Worm (Caenorhabditis elegans) whole organism, L4 larva: ENCODE results near the gene msp-50.
A peak's percentile ranks its signal among the peaks of the same experiment; 100 is the strongest.

Experiments used
- F37D6.2 ChIP-seq: sonication (generic microtip); optimal IDR thresholded peaks from 2 replicates; lab custom pipeline; 2016; ENCODE audit warnings: mild to moderate bottlenecking, missing genetic modification characterization, missing compliant biosample characterization
- F44E2.7 ChIP-seq: fragments of 200-800 bp; sonication (Bioruptor generic); IDR thresholded peaks from 2 replicates; pipeline ENCODE4 v2.1.2; 2022; ENCODE audit warnings: missing genetic modification characterization, missing compliant biosample characterization
- F49E8.2 ChIP-seq: sonication (generic microtip); optimal IDR thresholded peaks from 2 replicates; lab custom pipeline; 2016; ENCODE audit warnings: missing compliant biosample characterization, mild to moderate bottlenecking, missing genetic modification characterization, borderline replicate concordance
- R02D3.7 ChIP-seq: fragments of 150-350 bp; sonication (generic microtip); optimal IDR thresholded peaks from 3 replicates; lab custom pipeline; 2014; ENCODE audit warnings: missing biosample characterization, missing genetic modification characterization
- T20F7.1 ChIP-seq: fragments of 200-800 bp; sonication (Bioruptor generic); optimal IDR thresholded peaks from 2 replicates; lab custom pipeline; 2018; ENCODE audit warnings: mild to moderate bottlenecking, missing genetic modification characterization, missing compliant biosample characterization
- T26A8.4 ChIP-seq: fragments of 200-800 bp; sonication (Bioruptor generic); IDR thresholded peaks from 2 replicates; pipeline ENCODE4 v1.3.6; 2022; ENCODE audit warnings: missing genetic modification characterization, missing compliant biosample characterization
- Y5F2A.4 ChIP-seq: fragments of 200-800 bp; sonication (Bioruptor generic); optimal IDR thresholded peaks from 2 replicates; lab custom pipeline; 2018; ENCODE audit warnings: mild to moderate bottlenecking, missing genetic modification characterization, missing compliant biosample characterization
- ZK337.2 ChIP-seq: fragments of 200-800 bp; sonication (Bioruptor generic); IDR thresholded peaks from 2 replicates; pipeline ENCODE4 v1.3.6; 2022; ENCODE audit warnings: missing genetic modification reagents, missing genetic modification characterization, missing compliant biosample characterization
- aha-1 ChIP-seq: fragments of 150-350 bp; peaks from one replicate; lab custom pipeline; 2014; ENCODE audit warnings: missing biosample characterization, missing genetic modification characterization
- ama-1 ChIP-seq: fragments of 150-350 bp; optimal IDR thresholded peaks from 2 replicates; lab custom pipeline; 2014; ENCODE audit warnings: inconsistent platforms, mixed read lengths
- arid-1 ChIP-seq: fragments of 200-800 bp; sonication (Bioruptor generic); conservative IDR thresholded peaks from 2 replicates; pipeline ENCODE4 v1.3.6; 2022; ENCODE audit warnings: missing genetic modification reagents, missing genetic modification characterization, missing compliant biosample characterization
- attf-4 ChIP-seq: sonication (generic microtip); optimal IDR thresholded peaks from 3 replicates; lab custom pipeline; 2017; ENCODE audit warnings: missing biosample characterization, missing genetic modification characterization
- ceh-28 ChIP-seq: fragments of 150-350 bp; optimal IDR thresholded peaks from 2 replicates; lab custom pipeline; 2014; ENCODE audit warnings: missing biosample characterization, missing genetic modification reagents, missing genetic modification characterization
- ceh-82 ChIP-seq: sonication (generic microtip); optimal IDR thresholded peaks from 2 replicates; lab custom pipeline; 2017; ENCODE audit warnings: missing biosample characterization, missing genetic modification characterization
- ces-1 ChIP-seq: fragments of 150-350 bp; sonication (generic microtip); optimal IDR thresholded peaks from 4 replicates; lab custom pipeline; 2014; ENCODE audit warnings: missing biosample characterization, missing genetic modification reagents, missing genetic modification characterization
- ctbp-1 ChIP-seq: fragments of 200-800 bp; sonication (Bioruptor generic); IDR thresholded peaks from 2 replicates; pipeline ENCODE4 v1.3.6; 2022; ENCODE audit warnings: missing genetic modification reagents, missing genetic modification characterization, missing compliant biosample characterization
- dmd-6 ChIP-seq: fragments of 200-800 bp; sonication (Bioruptor generic); IDR thresholded peaks from 2 replicates; pipeline ENCODE4 v1.3.6; 2022; ENCODE audit warnings: missing genetic modification reagents, missing genetic modification characterization, missing compliant biosample characterization
- dmd-8 ChIP-seq: fragments of 200-800 bp; sonication (Bioruptor generic); IDR thresholded peaks from 2 replicates; pipeline ENCODE4 v1.3.6; 2022; ENCODE audit warnings: missing genetic modification characterization, missing compliant biosample characterization
- dmd-9 ChIP-seq: fragments of 200-800 bp; sonication (Bioruptor generic); IDR thresholded peaks from 2 replicates; pipeline ENCODE4 v1.3.6; 2022; ENCODE audit warnings: missing genetic modification reagents, missing genetic modification characterization, missing compliant biosample characterization
- dve-1 ChIP-seq: sonication (generic microtip); optimal IDR thresholded peaks from 2 replicates; lab custom pipeline; 2017; ENCODE audit warnings: antibody characterized with exemption, mild to moderate bottlenecking, missing genetic modification characterization, missing compliant biosample characterization; ENCODE audit not compliant: insufficient read depth
- egl-43 ChIP-seq: fragments of 200-800 bp; sonication (Bioruptor generic); IDR thresholded peaks from 2 replicates; pipeline ENCODE4 v1.3.6; 2022; ENCODE audit warnings: missing genetic modification reagents, missing genetic modification characterization, missing compliant biosample characterization
- hlh-11 ChIP-seq: fragments of 200-800 bp; sonication (Bioruptor generic); optimal IDR thresholded peaks from 2 replicates; lab custom pipeline; 2018; ENCODE audit warnings: mild to moderate bottlenecking, missing genetic modification characterization, missing compliant biosample characterization
- lin-15B ChIP-seq: fragments of 150-350 bp; sonication (generic microtip); optimal IDR thresholded peaks from 3 replicates; lab custom pipeline; 2014; ENCODE audit warnings: missing biosample characterization, missing genetic modification characterization
- lin-29 ChIP-seq: fragments of 200-800 bp; sonication (Bioruptor generic); IDR thresholded peaks from 2 replicates; pipeline ENCODE4 v1.3.6; 2022; ENCODE audit warnings: missing genetic modification reagents, missing genetic modification characterization, missing compliant biosample characterization
- lin-39 ChIP-seq: fragments of 150-350 bp; optimal IDR thresholded peaks from 2 replicates; lab custom pipeline; 2014; ENCODE audit warnings: missing biosample characterization, missing genetic modification reagents, missing genetic modification characterization
- lsy-2 ChIP-seq, 2 experiments: fragments of 150-350 bp in 1 of 2; sonication (generic microtip) in 1 of 2; optimal IDR thresholded peaks; 2 replicates each; lab custom pipeline; 2014 to 2017; ENCODE audit warnings: missing biosample characterization in 2 of 2, missing genetic modification characterization in 2 of 2
- madf-9 ChIP-seq: fragments of 200-800 bp; sonication (Bioruptor generic); conservative IDR thresholded peaks from 2 replicates; pipeline ENCODE4 v1.3.6; 2022; ENCODE audit warnings: missing genetic modification reagents, missing genetic modification characterization, missing compliant biosample characterization
- mdl-1 ChIP-seq, 2 experiments: fragments of 150-350 bp in 1 of 2; sonication (generic microtip) in 1 of 2; optimal IDR thresholded peaks; 2 replicates each; lab custom pipeline; 2014 to 2017; ENCODE audit warnings: missing biosample characterization in 2 of 2, missing genetic modification characterization in 2 of 2
- mep-1 ChIP-seq: fragments of 150-350 bp; sonication (generic microtip); optimal IDR thresholded peaks from 3 replicates; lab custom pipeline; 2014; ENCODE audit warnings: missing biosample characterization, missing genetic modification characterization
- mxl-3 ChIP-seq: fragments of 200-800 bp; sonication (Bioruptor generic); optimal IDR thresholded peaks from 2 replicates; lab custom pipeline; 2018; ENCODE audit warnings: mild to moderate bottlenecking, missing genetic modification characterization, missing compliant biosample characterization
- nhr-10 ChIP-seq: fragments of 150-350 bp; optimal IDR thresholded peaks from 2 replicates; lab custom pipeline; 2014; ENCODE audit warnings: missing biosample characterization, missing genetic modification characterization
- nhr-11 ChIP-seq: fragments of 150-350 bp; optimal IDR thresholded peaks from 2 replicates; lab custom pipeline; 2014; ENCODE audit warnings: missing biosample characterization, missing genetic modification characterization
- nhr-111 ChIP-seq: fragments of 200-800 bp; sonication (Bioruptor generic); optimal IDR thresholded peaks from 2 replicates; lab custom pipeline; 2018; ENCODE audit warnings: mild to moderate bottlenecking, missing genetic modification characterization, missing compliant biosample characterization
- nhr-25 ChIP-seq: sonication (generic microtip); optimal IDR thresholded peaks from 2 replicates; lab custom pipeline; 2017; ENCODE audit warnings: missing genetic modification characterization, mild to moderate bottlenecking, missing compliant biosample characterization, antibody characterized with exemption, moderate library complexity, borderline replicate concordance; ENCODE audit not compliant: insufficient read depth
- nhr-41 ChIP-seq: fragments of 200-800 bp; sonication (Bioruptor generic); IDR thresholded peaks from 2 replicates; pipeline ENCODE4 v1.3.6; 2022; ENCODE audit warnings: missing genetic modification reagents, missing genetic modification characterization, missing compliant biosample characterization
- nhr-76 ChIP-seq: fragments of 150-350 bp; optimal IDR thresholded peaks from 2 replicates; lab custom pipeline; 2014; ENCODE audit warnings: missing biosample characterization, missing genetic modification characterization
- nhr-77 ChIP-seq: fragments of 150-350 bp; optimal IDR thresholded peaks from 2 replicates; lab custom pipeline; 2014; ENCODE audit warnings: missing biosample characterization, missing genetic modification characterization
- pha-4 ChIP-seq, 2 experiments: fragments of 150-350 bp in 1 of 2; fragments of 200-800 bp in 1 of 2; sonication (Bioruptor generic) in 1 of 2; IDR thresholded peaks in 1 of 2; optimal IDR thresholded peaks in 1 of 2; 2 replicates each; pipeline versions ENCODE4 v1.3.6 to Lab custom; 2014 to 2022; ENCODE audit warnings: missing genetic modification characterization in 2 of 2, missing genetic modification reagents in 2 of 2, missing biosample characterization in 1 of 2, missing compliant biosample characterization in 1 of 2
- saeg-2 ChIP-seq: fragments of 200-800 bp; sonication (Bioruptor generic); IDR thresholded peaks from 2 replicates; pipeline ENCODE4 v1.3.6; 2022; ENCODE audit warnings: missing genetic modification reagents, missing genetic modification characterization, missing compliant biosample characterization
- sdz-12 ChIP-seq: fragments of 200-800 bp; sonication (Bioruptor generic); optimal IDR thresholded peaks from 2 replicates; lab custom pipeline; 2018; ENCODE audit warnings: mild to moderate bottlenecking, missing genetic modification characterization, missing compliant biosample characterization
- set-16 ChIP-seq: fragments of 200-800 bp; sonication (Bioruptor generic); IDR thresholded peaks from 2 replicates; pipeline ENCODE4 v1.3.6; 2022; ENCODE audit warnings: missing genetic modification reagents, missing genetic modification characterization, missing compliant biosample characterization
- spr-1 ChIP-seq: sonication (generic microtip); optimal IDR thresholded peaks from 2 replicates; lab custom pipeline; 2016; ENCODE audit warnings: mild to moderate bottlenecking, missing genetic modification characterization, missing compliant biosample characterization
- tra-1 ChIP-seq: fragments of 200-800 bp; sonication (Bioruptor generic); IDR thresholded peaks from 2 replicates; pipeline ENCODE4 v1.3.6; 2022; ENCODE audit warnings: missing genetic modification reagents, missing genetic modification characterization, missing compliant biosample characterization
- unc-39 ChIP-seq: sonication (generic microtip); optimal IDR thresholded peaks from 2 replicates; lab custom pipeline; 2017; ENCODE audit warnings: missing biosample characterization, missing genetic modification characterization
- vab-7 ChIP-seq: fragments of 200-800 bp; sonication (Bioruptor generic); IDR thresholded peaks from 2 replicates; pipeline ENCODE4 v1.3.6; 2022; ENCODE audit warnings: missing genetic modification reagents, missing genetic modification characterization, missing compliant biosample characterization
- zag-1 ChIP-seq: fragments of 150-350 bp; optimal IDR thresholded peaks from 2 replicates; lab custom pipeline; 2014; ENCODE audit warnings: missing biosample characterization, missing genetic modification characterization
- zfp-2 ChIP-seq: sonication (generic microtip); optimal IDR thresholded peaks from 2 replicates; lab custom pipeline; 2016; ENCODE audit warnings: mild to moderate bottlenecking, missing genetic modification characterization, missing compliant biosample characterization
- zip-11 ChIP-seq: fragments of 200-800 bp; sonication (Bioruptor generic); IDR thresholded peaks from 2 replicates; pipeline ENCODE4 v1.3.6; 2022; ENCODE audit warnings: missing genetic modification characterization, missing compliant biosample characterization
- zip-2 ChIP-seq: fragments of 150-350 bp; optimal IDR thresholded peaks from 2 replicates; lab custom pipeline; 2014; ENCODE audit warnings: missing biosample characterization, missing genetic modification characterization
- ztf-7 ChIP-seq: fragments of 150-350 bp; optimal IDR thresholded peaks from 2 replicates; lab custom pipeline; 2014; ENCODE audit warnings: missing biosample characterization, missing genetic modification characterization

The msp-50 gene

ce11 chrII:5180272-5180671 is 19.3 kb upstream of the msp-50 start:
- peak; percentile 86 for TF ChIP-seq aha-1 (tag; lab: Kevin White, UChicago)
- no peak for TF ChIP-seq lin-29

DNA sequence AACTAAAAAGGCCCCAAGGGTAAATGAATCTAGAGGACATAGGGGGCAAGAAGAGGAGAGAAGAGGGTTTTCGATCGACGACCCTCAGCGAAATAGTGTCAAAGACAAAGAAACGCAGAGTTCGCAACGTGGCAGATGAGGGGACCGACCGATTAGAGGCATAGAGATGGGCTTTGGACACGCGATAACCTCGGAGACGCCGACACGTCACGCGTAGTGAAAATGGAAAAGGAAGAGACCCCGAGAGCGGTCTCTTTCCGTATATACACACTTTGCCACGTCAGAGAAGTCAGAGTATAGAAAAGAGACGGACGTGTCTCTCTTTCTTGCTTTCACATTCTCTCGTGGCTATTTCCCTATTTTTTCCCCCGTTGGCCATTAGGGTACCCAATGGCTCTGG is 18.1 kb upstream of the msp-50 start:
- no peak for TF ChIP-seq lin-15B
- TF ChIP-seq saeg-2 (GFP tag; lab: Robert Waterston, UW): no peak
- no peak for TF ChIP-seq unc-39 (tag; lab: Kevin White, UChicago)
- TF ChIP-seq ceh-28 (tag; lab: Kevin White, UChicago): no peak
- peak; percentile 7 for TF ChIP-seq T20F7.1
- TF ChIP-seq pha-4 (GFP tag; IDR thresholded peaks at IDR 0.05; lab: Robert Waterston, UW): no peak
- TF ChIP-seq pha-4 (tag; optimal IDR thresholded peaks at IDR 0.05; lab: Kevin White, UChicago): no peak
- no peak for TF ChIP-seq dmd-8 (GFP tag; lab: Robert Waterston, UW)
- TF ChIP-seq T26A8.4 (GFP tag; lab: Robert Waterston, UW): 0 out of 2 replicates have a peak, but pooled peaks have one; percentile 27
- no peak for TF ChIP-seq nhr-77
- TF ChIP-seq nhr-76 (tag; lab: Kevin White, UChicago): no peak
- no peak for TF ChIP-seq F49E8.2
- TF ChIP-seq zfp-2 (tag; lab: Kevin White, UChicago): peak; percentile 19
- no peak for TF ChIP-seq nhr-41
- TF ChIP-seq ztf-7 (tag; lab: Kevin White, UChicago): no peak
- TF ChIP-seq Y5F2A.4 (GFP tag; lab: Kevin White, UChicago): no peak
- no peak for TF ChIP-seq lin-39
- no peak for TF ChIP-seq sdz-12 (GFP tag; lab: Kevin White, UChicago)
- no peak for TF ChIP-seq attf-4 (tag; lab: Kevin White, UChicago)
- peak; percentile 70 for TF ChIP-seq nhr-25 (tag; lab: Kevin White, UChicago)
- peak; percentile 78 for TF ChIP-seq mep-1 (tag; lab: Kevin White, UChicago)
- TF ChIP-seq hlh-11 (tag; lab: Kevin White, UChicago): peak; percentile 85
- TF ChIP-seq mxl-3 (GFP tag; lab: Kevin White, UChicago): peak; percentile 89
- peak; percentile 59; the same call in 1 of the 2 replicates for TF ChIP-seq set-16
- no peak for TF ChIP-seq ZK337.2
- TF ChIP-seq zip-2: no peak
- no peak for TF ChIP-seq zip-11
- no peak for TF ChIP-seq nhr-10 (tag; lab: Kevin White, UChicago)
- TF ChIP-seq R02D3.7 (tag; lab: Kevin White, UChicago): no peak
- peak; percentile 60 for TF ChIP-seq ces-1 (GFP tag; lab: Kevin White, UChicago)
- no peak for TF ChIP-seq zag-1 (tag; lab: Kevin White, UChicago)
- TF ChIP-seq dmd-9 (GFP tag; lab: Robert Waterston, UW): no peak
- peak; percentile 72 to 93 for TF ChIP-seq mdl-1 (tag; optimal IDR thresholded peaks at IDR 0.05; lab: Kevin White, UChicago)
- peak; percentile 39 to 73 for TF ChIP-seq lsy-2 (tag; optimal IDR thresholded peaks at IDR 0.05; lab: Kevin White, UChicago)
- peak; percentile 56 for TF ChIP-seq dve-1 (tag; lab: Kevin White, UChicago)
- no peak for TF ChIP-seq F44E2.7 (GFP tag; lab: Robert Waterston, UW)
- no peak for TF ChIP-seq arid-1
- no peak for TF ChIP-seq ceh-82
- no peak for TF ChIP-seq nhr-111 (GFP tag; lab: Kevin White, UChicago)
- peak; percentile 45 for TF ChIP-seq spr-1 (tag; lab: Kevin White, UChicago)
- TF ChIP-seq ama-1: no peak
- peak; percentile 56 for TF ChIP-seq vab-7 (GFP tag; lab: Robert Waterston, UW)
- TF ChIP-seq egl-43 (GFP tag; lab: Robert Waterston, UW): peak; percentile 78
- peak; percentile 45 for TF ChIP-seq tra-1
- no peak for TF ChIP-seq madf-9
- TF ChIP-seq nhr-11 (tag; lab: Kevin White, UChicago): peak; percentile 75
- peak; percentile 88 for TF ChIP-seq ctbp-1 (GFP tag; lab: Robert Waterston, UW)
- peak; percentile 75 for TF ChIP-seq F37D6.2 (tag; lab: Kevin White, UChicago)
- TF ChIP-seq dmd-6 (GFP tag; lab: Robert Waterston, UW): peak; percentile 64
